Worm (Caenorhabditis elegans) whole organism, young adult: ENCODE data around the gene C26F1.1.

Source experiments
- B0336.3 ChIP-seq: fragments of 200-800 bp; sonication (Bioruptor generic); IDR thresholded peaks from 2 replicates; pipeline ENCODE4 v1.3.6; 2022; ENCODE audit warnings: missing genetic modification characterization, missing compliant biosample characterization
- F10E7.11 ChIP-seq: sonication (generic microtip); optimal IDR thresholded peaks from 2 replicates; lab custom pipeline; 2017; ENCODE audit warnings: mild to moderate bottlenecking, missing genetic modification characterization, moderate library complexity, missing compliant biosample characterization
- F23B12.7 ChIP-seq: sonication (generic microtip); optimal IDR thresholded peaks from 2 replicates; lab custom pipeline; 2017; ENCODE audit warnings: missing genetic modification characterization, mild to moderate bottlenecking, missing compliant biosample characterization, antibody characterized with exemption, moderate library complexity; ENCODE audit not compliant: insufficient read depth
- F33H1.4 ChIP-seq: fragments of 200-800 bp; sonication (Bioruptor generic); IDR thresholded peaks from 2 replicates; pipeline ENCODE4 v1.3.6; 2022; ENCODE audit warnings: missing genetic modification reagents, missing genetic modification characterization, missing compliant biosample characterization
- F49E8.2 ChIP-seq: sonication (generic microtip); optimal IDR thresholded peaks from 3 replicates; lab custom pipeline; 2017; ENCODE audit warnings: missing genetic modification characterization, mild to moderate bottlenecking, missing compliant biosample characterization, antibody characterized with exemption, moderate library complexity; ENCODE audit not compliant: insufficient read depth
- F57A8.1 ChIP-seq: fragments of 200-800 bp; sonication (Bioruptor generic); optimal IDR thresholded peaks from 2 replicates; lab custom pipeline; 2018; ENCODE audit warnings: mild to moderate bottlenecking, missing genetic modification characterization, moderate library complexity, missing compliant biosample characterization
- T26A5.8 ChIP-seq: sonication (generic microtip); optimal IDR thresholded peaks from 2 replicates; lab custom pipeline; 2016; ENCODE audit warnings: missing genetic modification characterization, missing compliant biosample characterization
- Y53F4B.3 ChIP-seq: fragments of 200-800 bp; sonication (Bioruptor generic); IDR thresholded peaks from 2 replicates; pipeline ENCODE4 v1.3.6; 2022; ENCODE audit warnings: missing genetic modification reagents, missing genetic modification characterization, missing compliant biosample characterization
- Y53G8AR.9 ChIP-seq: fragments of 200-800 bp; sonication (Bioruptor generic); conservative IDR thresholded peaks from 2 replicates; pipeline ENCODE4 v1.3.6; 2022; ENCODE audit warnings: missing genetic modification reagents, missing genetic modification characterization, missing compliant biosample characterization
- Y67H2A.10 ChIP-seq: fragments of 200-800 bp; sonication (Bioruptor generic); conservative IDR thresholded peaks from 2 replicates; pipeline ENCODE4 v1.3.6; 2022; ENCODE audit warnings: missing genetic modification reagents, missing genetic modification characterization, missing compliant biosample characterization
- Y95B8A.8 ChIP-seq: fragments of 200-800 bp; sonication (Bioruptor generic); IDR thresholded peaks from 2 replicates; pipeline ENCODE4 v1.3.6; 2022; ENCODE audit warnings: missing genetic modification reagents, missing genetic modification characterization, missing compliant biosample characterization
- ZK185.1 ChIP-seq: sonication (generic microtip); optimal IDR thresholded peaks from 2 replicates; lab custom pipeline; 2016; ENCODE audit warnings: mild to moderate bottlenecking, missing genetic modification characterization, missing compliant biosample characterization; ENCODE audit not compliant: poor library complexity, severe bottlenecking
- ama-1 ChIP-seq, 3 experiments: fragments of 150-350 bp in 1 of 3; sonication (generic microtip) in 2 of 3; optimal IDR thresholded peaks; 2 replicates each; lab custom pipeline; 2014 to 2018; ENCODE audit warnings: missing biosample characterization in 2 of 3, missing genetic modification characterization in 2 of 3, missing genetic modification reagents in 2 of 3
- aptf-2 ChIP-seq: fragments of 200-800 bp; sonication (Bioruptor generic); conservative IDR thresholded peaks from 2 replicates; pipeline ENCODE4 v1.3.6; 2022; ENCODE audit warnings: missing genetic modification reagents, missing genetic modification characterization, missing compliant biosample characterization
- attf-6 ChIP-seq: fragments of 200-800 bp; sonication (Bioruptor generic); IDR thresholded peaks from 2 replicates; pipeline ENCODE4 v1.3.6; 2022; ENCODE audit warnings: missing genetic modification reagents, missing genetic modification characterization, missing compliant biosample characterization
- bed-2 ChIP-seq: fragments of 200-800 bp; sonication (Bioruptor generic); IDR thresholded peaks from 2 replicates; pipeline ENCODE4 v1.3.6; 2022; ENCODE audit warnings: missing genetic modification reagents, missing genetic modification characterization, missing compliant biosample characterization
- ccch-3 ChIP-seq: fragments of 200-800 bp; sonication (Bioruptor generic); optimal IDR thresholded peaks from 2 replicates; lab custom pipeline; 2018; ENCODE audit warnings: mild to moderate bottlenecking, missing genetic modification characterization, missing compliant biosample characterization
- ceh-100 ChIP-seq: fragments of 200-800 bp; sonication (Bioruptor generic); IDR thresholded peaks from 2 replicates; pipeline ENCODE4 v1.3.6; 2022; ENCODE audit warnings: missing genetic modification reagents, missing genetic modification characterization, missing compliant biosample characterization
- ceh-91 ChIP-seq: fragments of 200-800 bp; sonication (Bioruptor generic); IDR thresholded peaks from 2 replicates; pipeline ENCODE4 v1.3.6; 2022; ENCODE audit warnings: missing genetic modification reagents, missing genetic modification characterization, missing compliant biosample characterization
- dox-1 ChIP-seq: fragments of 200-800 bp; sonication (Bioruptor generic); IDR thresholded peaks from 2 replicates; pipeline ENCODE4 v1.3.6; 2022; ENCODE audit warnings: missing genetic modification reagents, missing genetic modification characterization, missing compliant biosample characterization
- efl-1 ChIP-seq: fragments of 150-350 bp; optimal IDR thresholded peaks from 2 replicates; lab custom pipeline; 2014; ENCODE audit warnings: missing biosample characterization, missing genetic modification reagents, missing genetic modification characterization
- egl-44 ChIP-seq: fragments of 200-800 bp; sonication (Bioruptor generic); IDR thresholded peaks from 2 replicates; pipeline ENCODE4 v1.3.6; 2022; ENCODE audit warnings: missing genetic modification reagents, missing genetic modification characterization, missing compliant biosample characterization
- ekl-4 ChIP-seq: fragments of 200-800 bp; sonication (Bioruptor generic); IDR thresholded peaks from 2 replicates; pipeline ENCODE4 v1.3.6; 2022; ENCODE audit warnings: missing genetic modification reagents, missing genetic modification characterization, missing compliant biosample characterization
- him-1 ChIP-seq: sonication (generic microtip); optimal IDR thresholded peaks from 2 replicates; lab custom pipeline; 2016; ENCODE audit warnings: missing genotype, missing genetic modification reagents, missing genetic modification characterization, missing compliant biosample characterization
- hsf-1 ChIP-seq: fragments of 200-800 bp; sonication (Bioruptor generic); IDR thresholded peaks from 2 replicates; pipeline ENCODE4 v1.3.6; 2022; ENCODE audit warnings: missing genetic modification reagents, missing genetic modification characterization, missing compliant biosample characterization
- let-607 ChIP-seq, 2 experiments: fragments of 200-800 bp in 1 of 2; sonication (Bioruptor generic) in 1 of 2; sonication (generic microtip) in 1 of 2; optimal IDR thresholded peaks; 2 replicates each; lab custom pipeline; 2016 to 2018; ENCODE audit warnings: mild to moderate bottlenecking in 2 of 2, missing compliant biosample characterization in 2 of 2, missing genetic modification characterization in 2 of 2, moderate library complexity in 2 of 2, missing genotype in 1 of 2
- lin-35 ChIP-seq, 3 experiments: fragments of 150-350 bp in 2 of 3; sonication (generic microtip) in 1 of 3; optimal IDR thresholded peaks; 2 replicates each; lab custom pipeline; 2014 to 2018; ENCODE audit warnings: missing biosample characterization in 3 of 3, missing genetic modification characterization in 3 of 3, missing genetic modification reagents in 3 of 3
- lin-54 ChIP-seq: fragments of 200-800 bp; sonication (Bioruptor generic); optimal IDR thresholded peaks from 2 replicates; lab custom pipeline; 2018; ENCODE audit warnings: mild to moderate bottlenecking, missing genetic modification characterization, missing compliant biosample characterization
- madf-10 ChIP-seq: sonication (generic microtip); optimal IDR thresholded peaks from 2 replicates; lab custom pipeline; 2016; ENCODE audit warnings: mild to moderate bottlenecking, missing genetic modification characterization, missing compliant biosample characterization
- madf-3 ChIP-seq: fragments of 200-800 bp; sonication (Bioruptor generic); IDR thresholded peaks from 2 replicates; pipeline ENCODE4 v1.3.6; 2022; ENCODE audit warnings: missing genetic modification reagents, missing genetic modification characterization, missing compliant biosample characterization
- madf-6 ChIP-seq: fragments of 200-800 bp; sonication (Bioruptor generic); IDR thresholded peaks from 2 replicates; pipeline ENCODE4 v1.3.6; 2022; ENCODE audit warnings: missing genetic modification reagents, missing genetic modification characterization, missing compliant biosample characterization
- mcd-1 ChIP-seq: fragments of 200-800 bp; sonication (Bioruptor generic); IDR thresholded peaks from 2 replicates; pipeline ENCODE4 v1.3.6; 2022; ENCODE audit warnings: missing genetic modification reagents, missing genetic modification characterization, missing compliant biosample characterization
- mes-4 ChIP-seq: sonication (generic microtip); optimal IDR thresholded peaks from 2 replicates; lab custom pipeline; 2016; ENCODE audit warnings: missing genotype, missing genetic modification characterization, missing compliant biosample characterization
- nfya-2 ChIP-seq: fragments of 200-800 bp; sonication (Bioruptor generic); IDR thresholded peaks from 2 replicates; pipeline ENCODE4 v1.3.6; 2022; ENCODE audit warnings: missing genetic modification reagents, missing genetic modification characterization, missing compliant biosample characterization
- nhr-80 ChIP-seq: sonication (generic microtip); optimal IDR thresholded peaks from 2 replicates; lab custom pipeline; 2016; ENCODE audit warnings: missing genetic modification characterization, missing compliant biosample characterization
- rcor-1 ChIP-seq: fragments of 200-800 bp; sonication (Bioruptor generic); IDR thresholded peaks from 2 replicates; pipeline ENCODE4 v1.3.6; 2022; ENCODE audit warnings: missing genetic modification reagents, missing genetic modification characterization, missing compliant biosample characterization
- repo-1 ChIP-seq: sonication (generic microtip); optimal IDR thresholded peaks from 2 replicates; lab custom pipeline; 2017; ENCODE audit warnings: mild to moderate bottlenecking, missing genetic modification characterization, missing compliant biosample characterization
- rpc-1 ChIP-seq, 2 experiments: fragments of 150-350 bp in 1 of 2; sonication (generic microtip) in 1 of 2; optimal IDR thresholded peaks; 2 replicates each; lab custom pipeline; 2014 to 2018; ENCODE audit warnings: missing biosample characterization in 1 of 2, missing genetic modification characterization in 1 of 2, missing genetic modification reagents in 1 of 2, missing genotype in 1 of 2
- snpc-1.3 ChIP-seq: sonication (generic microtip); optimal IDR thresholded peaks from 2 replicates; lab custom pipeline; 2017; ENCODE audit warnings: missing genetic modification characterization, mild to moderate bottlenecking, missing compliant biosample characterization, antibody characterized with exemption, moderate library complexity, missing genotype, missing genetic modification reagents; ENCODE audit not compliant: insufficient read depth
- snpc-3.4 ChIP-seq: sonication (generic microtip); optimal IDR thresholded peaks from 2 replicates; lab custom pipeline; 2017; ENCODE audit warnings: missing genetic modification characterization, mild to moderate bottlenecking, missing compliant biosample characterization, antibody characterized with exemption, moderate library complexity, missing genotype, missing genetic modification reagents
- tbx-9 ChIP-seq: sonication (generic microtip); optimal IDR thresholded peaks from 2 replicates; lab custom pipeline; 2016; ENCODE audit warnings: borderline replicate concordance, missing genetic modification characterization, inconsistent platforms, missing compliant biosample characterization
- tlf-1 ChIP-seq: fragments of 200-800 bp; sonication (Bioruptor generic); optimal IDR thresholded peaks from 2 replicates; lab custom pipeline; 2018; ENCODE audit warnings: mild to moderate bottlenecking, missing genetic modification characterization, missing compliant biosample characterization
- unc-130 ChIP-seq: sonication (generic microtip); optimal IDR thresholded peaks from 2 replicates; lab custom pipeline; 2016; ENCODE audit warnings: missing genetic modification reagents, missing genetic modification characterization, missing compliant biosample characterization
- ztf-25 ChIP-seq: fragments of 200-800 bp; sonication (Bioruptor generic); IDR thresholded peaks from 2 replicates; pipeline ENCODE4 v1.3.6; 2022; ENCODE audit warnings: missing genetic modification reagents, missing genetic modification characterization, missing compliant biosample characterization

Gene C26F1.1

DNA sequence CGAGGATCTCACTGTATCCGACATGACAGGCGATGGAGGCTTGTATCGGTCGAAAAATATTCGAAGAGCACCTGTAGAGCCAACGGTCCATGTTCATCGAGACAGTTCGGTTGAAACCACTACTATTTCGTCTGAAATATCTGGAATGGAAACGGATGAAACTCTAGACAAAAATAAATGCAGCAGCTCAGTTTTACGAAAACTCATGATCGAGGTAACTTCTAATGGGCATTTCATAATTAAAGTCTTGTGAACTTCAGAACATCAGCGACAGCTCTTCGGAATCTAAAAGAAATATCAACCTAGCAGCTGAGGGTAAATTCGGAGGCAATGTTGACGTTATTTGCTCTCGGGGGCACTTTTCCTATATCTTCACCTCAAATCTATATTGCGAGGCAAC is 10.0 kb upstream of the C26F1.1 start:
- TF ChIP-seq dox-1 (GFP tag; lab: Robert Waterston, UW): peak; percentile 28; the same call in 1 of the 2 replicates
- TF ChIP-seq lin-54 (GFP tag; lab: Kevin White, UChicago): peak; percentile 2
- TF ChIP-seq ztf-25: no peak
- TF ChIP-seq mcd-1 (GFP tag; lab: Robert Waterston, UW): peak; percentile 21; the same call in 1 of the 2 replicates
- no peak for TF ChIP-seq madf-3 (GFP tag; lab: Robert Waterston, UW)
- TF ChIP-seq F23B12.7 (tag; lab: Kevin White, UChicago): no peak
- peak; percentile 75 for TF ChIP-seq B0336.3 (GFP tag; lab: Robert Waterston, UW)
- peak; percentile 8; the same call in 1 of the 2 replicates for TF ChIP-seq F33H1.4
- no peak for TF ChIP-seq bed-2 (GFP tag; lab: Robert Waterston, UW)
- peak; percentile 16; the same call in 1 of the 2 replicates for TF ChIP-seq attf-6 (GFP tag; lab: Robert Waterston, UW)
- no peak for TF ChIP-seq mes-4 (tag; lab: Kevin White, UChicago)
- 0 out of 2 replicates have a peak, but pooled peaks have one; percentile 66 for TF ChIP-seq hsf-1
- TF ChIP-seq tlf-1 (GFP tag; lab: Kevin White, UChicago): peak; percentile 20
- TF ChIP-seq F49E8.2: no peak
- 0 out of 2 replicates have a peak, but pooled peaks have one; percentile 27 for TF ChIP-seq Y53G8AR.9 (GFP tag; lab: Robert Waterston, UW)
- TF ChIP-seq nhr-80: no peak
- peak; percentile 48; the same call in 1 of the 2 replicates for TF ChIP-seq madf-6 (GFP tag; lab: Robert Waterston, UW)

DNA sequence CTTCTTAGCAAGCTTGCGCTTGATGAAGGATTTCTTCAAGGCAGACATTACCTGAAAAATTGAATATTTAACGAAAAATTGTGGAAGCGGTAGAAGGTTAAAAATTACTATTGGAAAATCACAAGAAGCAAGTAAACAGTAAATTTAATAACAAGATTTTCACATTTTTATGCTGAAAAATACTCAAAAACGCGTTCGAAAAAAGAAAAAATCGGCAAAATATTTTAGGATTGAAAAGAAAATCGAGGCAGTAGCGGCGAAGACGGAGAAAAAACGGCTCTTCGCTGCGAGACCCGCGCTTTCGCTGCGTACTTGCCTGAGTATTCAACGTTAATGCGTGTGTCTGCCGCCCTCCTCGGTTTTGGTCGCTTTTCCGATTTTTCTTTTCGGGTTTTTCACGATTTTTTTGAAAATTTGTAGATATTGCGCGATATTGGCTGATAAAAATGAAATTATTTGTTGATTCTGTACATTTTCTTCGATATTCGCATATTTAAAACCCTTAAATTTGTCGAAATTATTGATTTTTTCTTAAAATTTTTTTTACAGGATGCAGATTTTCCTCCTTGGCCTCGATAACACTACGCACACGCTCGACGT is 9.1 kb upstream of the C26F1.1 start, which contains the start of the genes rpl-39 and rps-30:
Gene rpl-39 (minus strand): TSS at position 51 of the 600 bp plus-strand sequence.
Gene rps-30 (plus strand): TSS at position 550 of the 600 bp plus-strand sequence.
- TF ChIP-seq tbx-9 (tag; lab: Kevin White, UChicago) (no peak), snpc-3.4 (tag; lab: Kevin White, UChicago) (peak; percentile 16), ceh-100 (GFP tag; lab: Robert Waterston, UW) (peak; percentile 42), rcor-1 (GFP tag; lab: Robert Waterston, UW) (peak; percentile 72), Y53F4B.3 (GFP tag; lab: Robert Waterston, UW) (no peak), repo-1 (tag; lab: Kevin White, UChicago) (no peak), F10E7.11 (no peak), let-607 (tag; optimal IDR thresholded peaks at IDR 0.05; lab: Kevin White, UChicago) (peak in 1 of 2 experiments; percentile 22), him-1 (tag; lab: Kevin White, UChicago) (no peak), dox-1 (GFP tag; lab: Robert Waterston, UW) (no peak; the same call in 1 of the 2 replicates), lin-35 (GFP tag; optimal IDR thresholded peaks at IDR 0.05; lab: Kevin White, UChicago) (peak in 1 of 3 experiments; percentile 53), madf-6 (GFP tag; lab: Robert Waterston, UW) (peak; percentile 46; the same call in 1 of the 2 replicates), ceh-91 (GFP tag; lab: Robert Waterston, UW) (peak; percentile 78), efl-1 (GFP tag; lab: Kevin White, UChicago) (peak; percentile 24), madf-10 (tag; lab: Kevin White, UChicago) (peak; percentile 43), T26A5.8 (tag; lab: Kevin White, UChicago) (no peak), nfya-2 (GFP tag; lab: Robert Waterston, UW) (no peak), F57A8.1 (GFP tag; lab: Kevin White, UChicago) (no peak), ZK185.1 (tag; lab: Kevin White, UChicago) (peak; percentile 52), Y67H2A.10 (peak; percentile 53; the same call in 1 of the 2 replicates), F33H1.4 (peak; percentile 96), egl-44 (no peak), snpc-1.3 (tag; lab: Kevin White, UChicago) (peak; percentile 56), ama-1 (optimal IDR thresholded peaks at IDR 0.05; lab: Kevin White, UChicago) (no peak), ama-1 (GFP tag; optimal IDR thresholded peaks at IDR 0.05; lab: Kevin White, UChicago) (no peak), rpc-1 (optimal IDR thresholded peaks at IDR 0.05; lab: Kevin White, UChicago) (no peak), rpc-1 (tag; optimal IDR thresholded peaks at IDR 0.05; lab: Kevin White, UChicago) (no peak), ccch-3 (GFP tag; lab: Kevin White, UChicago) (no peak), unc-130 (no peak), ekl-4 (GFP tag; lab: Robert Waterston, UW) (peak; percentile 42; the same call in 1 of the 2 replicates), aptf-2 (no peak), Y95B8A.8 (GFP tag; lab: Robert Waterston, UW) (no peak)
